Fruit fly (Drosophila melanogaster) whole organism, pupa: ENCODE measurements around the gene Usp1.

ENCODE experiments used
- CG14655 ChIP-seq: fragments of 200-800 bp; sonication (Bioruptor generic); optimal IDR thresholded peaks from 3 replicates; lab custom pipeline; 2017; ENCODE audit warnings: mild to moderate bottlenecking, missing biosample characterization, missing genetic modification reagents, missing genetic modification characterization
- CG15710 ChIP-seq: fragments of 200-800 bp; sonication (Bioruptor generic); optimal IDR thresholded peaks from 2 replicates; lab custom pipeline; 2018; ENCODE audit warnings: missing biosample characterization, mild to moderate bottlenecking, missing genetic modification characterization, moderate library complexity
- CG32121 ChIP-seq: fragments of 200-800 bp; sonication (Bioruptor generic); IDR thresholded peaks from 2 replicates; pipeline ENCODE4 v1.3.6; 2022; ENCODE audit warnings: missing biosample characterization, missing genetic modification characterization
- CG4496 ChIP-seq: fragments of 200-800 bp; sonication (Bioruptor generic); IDR thresholded peaks from 3 replicates; pipeline ENCODE4 v1.3.6; 2022; ENCODE audit warnings: missing biosample characterization, missing genetic modification characterization
- CG8159 ChIP-seq: fragments of 200-800 bp; sonication (Bioruptor generic); optimal IDR thresholded peaks from 3 replicates; lab custom pipeline; 2018; ENCODE audit warnings: missing biosample characterization, mild to moderate bottlenecking, missing genetic modification characterization, moderate library complexity
- EcR ChIP-seq: fragments of 200-800 bp; sonication (Bioruptor generic); optimal IDR thresholded peaks from 3 replicates; lab custom pipeline; 2019; ENCODE audit warnings: missing biosample characterization, missing genetic modification characterization, mild to moderate bottlenecking, moderate library complexity, missing genetic modification reagents
- Ets98B ChIP-seq: fragments of 200-800 bp; sonication (Bioruptor generic); IDR thresholded peaks from 2 replicates; pipeline ENCODE4 v1.3.6; 2022; ENCODE audit warnings: missing biosample characterization, missing genetic modification characterization
- gl ChIP-seq: fragments of 200-800 bp; sonication (Bioruptor generic); optimal IDR thresholded peaks from 2 replicates; lab custom pipeline; 2018; ENCODE audit warnings: missing biosample characterization, mild to moderate bottlenecking, missing genetic modification characterization

DNA sequence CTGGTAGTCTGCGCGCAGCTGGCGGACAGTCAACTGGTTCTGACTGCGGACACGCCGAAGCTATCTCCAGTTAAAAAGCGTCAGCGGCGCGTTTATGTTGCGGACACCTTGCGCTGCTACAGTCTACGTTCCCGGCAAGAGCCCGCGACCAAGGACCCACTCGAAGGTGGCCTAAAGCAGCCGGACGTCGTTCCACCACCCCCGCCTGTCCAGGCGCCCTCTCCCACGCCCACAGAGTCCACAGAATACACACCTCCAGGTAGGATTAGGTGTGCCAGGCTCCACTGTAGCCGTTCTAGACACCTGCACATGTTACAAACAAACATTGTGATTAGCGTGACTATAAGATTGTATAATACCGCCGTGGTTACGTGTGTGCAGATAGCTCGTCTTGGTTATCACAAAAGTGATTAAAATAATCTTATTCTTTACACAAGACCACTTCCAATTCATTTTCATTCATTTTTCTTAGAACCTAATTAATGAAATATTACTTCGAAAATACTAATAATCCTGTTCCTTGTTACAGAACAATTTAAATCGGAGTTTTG, 1.7 kb downstream of the Usp1 start:
- TF ChIP-seq Ets98B (GFP tag; lab: Robert Waterston, UW) (no peak), gl (tag; lab: Kevin White, UChicago) (no peak), CG14655 (no peak), CG15710 (tag; lab: Kevin White, UChicago) (no peak), CG4496 (GFP tag; lab: Robert Waterston, UW) (no peak), CG32121 (no peak), CG8159 (tag; lab: Kevin White, UChicago) (no peak), EcR (GFP tag; lab: Kevin White, UChicago) (no peak)
